Fruit fly (Drosophila melanogaster) whole organism, embryonic: Measurements from ENCODE around the gene HemK2.
A peak's percentile ranks its signal among the peaks of the same experiment; 100 is the strongest.

Source experiments
- Antp ChIP-seq: fragments of 200-800 bp; sonication (Bioruptor generic); optimal IDR thresholded peaks from 3 replicates; lab custom pipeline; 2016; ENCODE audit warnings: missing biosample characterization, missing genetic modification characterization
- CG10543 ChIP-seq: fragments of 200-800 bp; sonication (Bioruptor generic); optimal IDR thresholded peaks from 3 replicates; lab custom pipeline; 2017; ENCODE audit warnings: missing biosample characterization, mild to moderate bottlenecking, missing genetic modification characterization, moderate library complexity
- CG12942 ChIP-seq: fragments of 200-800 bp; sonication (Bioruptor generic); optimal IDR thresholded peaks from 3 replicates; lab custom pipeline; 2016; ENCODE audit warnings: missing biosample characterization, missing genetic modification characterization
- CG13775 ChIP-seq: fragments of 200-800 bp; sonication (Bioruptor generic); optimal IDR thresholded peaks from 3 replicates; lab custom pipeline; 2017; ENCODE audit warnings: missing biosample characterization, mild to moderate bottlenecking, missing genetic modification characterization
- CG14014 ChIP-seq: fragments of 200-800 bp; sonication (Bioruptor generic); IDR thresholded peaks from 2 replicates; pipeline ENCODE4 v1.3.6; 2022; ENCODE audit warnings: missing biosample characterization, missing genetic modification characterization
- CG15269 ChIP-seq: fragments of 200-800 bp; sonication (Bioruptor generic); optimal IDR thresholded peaks from 2 replicates; lab custom pipeline; 2018; ENCODE audit warnings: missing biosample characterization, mild to moderate bottlenecking, missing genetic modification characterization, moderate library complexity
- CG15696 ChIP-seq: fragments of 200-800 bp; sonication (Bioruptor generic); optimal IDR thresholded peaks from 2 replicates; lab custom pipeline; 2019; ENCODE audit warnings: missing biosample characterization, mild to moderate bottlenecking, missing genetic modification characterization, moderate library complexity
- CG16813 ChIP-seq: fragments of 200-800 bp; sonication (Bioruptor generic); IDR thresholded peaks from 3 replicates; pipeline ENCODE4 v1.3.6; 2022; ENCODE audit warnings: missing biosample characterization, missing genetic modification characterization; ENCODE audit not compliant: partially characterized antibody
- CG17186 ChIP-seq: fragments of 200-800 bp; sonication (Bioruptor generic); optimal IDR thresholded peaks from 3 replicates; lab custom pipeline; 2017; ENCODE audit warnings: missing biosample characterization, missing genetic modification reagents, missing genetic modification characterization
- CG17568 ChIP-seq: fragments of 200-800 bp; sonication (Bioruptor generic); optimal IDR thresholded peaks from 2 replicates; lab custom pipeline; 2018; ENCODE audit warnings: missing biosample characterization, mild to moderate bottlenecking, missing genetic modification characterization, moderate library complexity
- CG2202 ChIP-seq: fragments of 200-800 bp; sonication (Bioruptor generic); optimal IDR thresholded peaks from 2 replicates; lab custom pipeline; 2018; ENCODE audit warnings: missing biosample characterization, mild to moderate bottlenecking, missing genetic modification characterization
- CG33213 ChIP-seq: fragments of 200-800 bp; sonication (Bioruptor generic); optimal IDR thresholded peaks from 3 replicates; lab custom pipeline; 2016; ENCODE audit warnings: missing biosample characterization, missing genetic modification characterization
- CG4360 ChIP-seq: fragments of 200-800 bp; sonication (Bioruptor generic); IDR thresholded peaks from 2 replicates; pipeline ENCODE4 v1.3.6; 2022; ENCODE audit warnings: missing biosample characterization, missing genetic modification characterization
- CG4404 ChIP-seq: fragments of 200-800 bp; sonication (Bioruptor generic); IDR thresholded peaks from 2 replicates; pipeline ENCODE4 v1.3.6; 2022; ENCODE audit warnings: missing biosample characterization, missing genetic modification characterization
- CG4424 ChIP-seq: fragments of 200-800 bp; sonication (Bioruptor generic); optimal IDR thresholded peaks from 3 replicates; lab custom pipeline; 2016; ENCODE audit warnings: missing biosample characterization, missing genetic modification characterization
- CG5245 ChIP-seq: fragments of 200-800 bp; sonication (Bioruptor generic); optimal IDR thresholded peaks from 3 replicates; lab custom pipeline; 2016; ENCODE audit warnings: missing biosample characterization, missing genetic modification characterization
- CG6791 ChIP-seq: fragments of 200-800 bp; sonication (Bioruptor generic); IDR thresholded peaks from 3 replicates; pipeline ENCODE4 v1.3.6; 2022; ENCODE audit warnings: missing biosample characterization, missing genetic modification characterization; ENCODE audit not compliant: partially characterized antibody
- CG6854 ChIP-seq: fragments of 200-800 bp; sonication (Bioruptor generic); optimal IDR thresholded peaks from 3 replicates; lab custom pipeline; 2017; ENCODE audit warnings: missing biosample characterization, mild to moderate bottlenecking, missing genetic modification characterization
- CG9817 ChIP-seq: fragments of 200-800 bp; sonication (Bioruptor generic); optimal IDR thresholded peaks from 2 replicates; lab custom pipeline; 2018; ENCODE audit warnings: missing biosample characterization, mild to moderate bottlenecking, missing genetic modification characterization, moderate library complexity
- Chrac-16 ChIP-seq: fragments of 200-800 bp; sonication (Bioruptor generic); optimal IDR thresholded peaks from 3 replicates; lab custom pipeline; 2016; ENCODE audit warnings: missing biosample characterization, missing genetic modification characterization
- CrebB ChIP-seq: fragments of 200-800 bp; sonication (Bioruptor generic); optimal IDR thresholded peaks from 3 replicates; lab custom pipeline; 2018; ENCODE audit warnings: missing biosample characterization, mild to moderate bottlenecking, missing genetic modification characterization
- Dll ChIP-seq: fragments of 200-800 bp; sonication (Bioruptor generic); IDR thresholded peaks from 4 replicates; pipeline ENCODE4 v1.3.6; 2022; ENCODE audit warnings: missing biosample characterization, missing genetic modification characterization; ENCODE audit not compliant: partially characterized antibody
- E2f2 ChIP-seq: fragments of 200-800 bp; sonication (Bioruptor generic); IDR thresholded peaks from 2 replicates; pipeline ENCODE4 v1.3.6; 2022; ENCODE audit warnings: missing biosample characterization, missing genetic modification characterization
- HmgZ ChIP-seq: fragments of 200-800 bp; sonication (Bioruptor generic); optimal IDR thresholded peaks from 2 replicates; lab custom pipeline; 2018; ENCODE audit warnings: missing biosample characterization, mild to moderate bottlenecking, missing genetic modification characterization
- Nf-YA ChIP-seq: fragments of 200-800 bp; sonication (Bioruptor generic); IDR thresholded peaks from 2 replicates; pipeline ENCODE4 v1.3.6; 2022; ENCODE audit warnings: missing biosample characterization, missing genetic modification characterization
- Nf-YC ChIP-seq: fragments of 200-800 bp; optimal IDR thresholded peaks from 3 replicates; lab custom pipeline; 2019; ENCODE audit warnings: missing biosample characterization, mild to moderate bottlenecking, missing genetic modification characterization, moderate library complexity
- Six4 ChIP-seq: fragments of 200-800 bp; sonication (Bioruptor generic); optimal IDR thresholded peaks from 2 replicates; lab custom pipeline; 2016; ENCODE audit warnings: missing biosample characterization, missing genetic modification characterization
- Sox102F ChIP-seq: fragments of 200-800 bp; sonication (Bioruptor generic); optimal IDR thresholded peaks from 2 replicates; lab custom pipeline; 2018; ENCODE audit warnings: missing biosample characterization, mild to moderate bottlenecking, missing genetic modification characterization, moderate library complexity
- Taf1 ChIP-seq: fragments of 200-800 bp; sonication (Bioruptor generic); IDR thresholded peaks from 2 replicates; pipeline ENCODE4 v1.3.6; 2022; ENCODE audit warnings: missing biosample characterization, missing genetic modification characterization
- YL-1 ChIP-seq: fragments of 200-800 bp; sonication (Bioruptor generic); optimal IDR thresholded peaks from 3 replicates; lab custom pipeline; 2017; ENCODE audit warnings: missing biosample characterization, mild to moderate bottlenecking, missing genetic modification characterization
- ase ChIP-seq: fragments of 200-800 bp; sonication (Bioruptor generic); IDR thresholded peaks from 3 replicates; pipeline ENCODE4 v1.3.6; 2022; ENCODE audit warnings: missing biosample characterization, missing genetic modification characterization
- chif ChIP-seq, 2 experiments: fragments of 200-800 bp; sonication (Bioruptor generic); optimal IDR thresholded peaks; 3 replicates each; lab custom pipeline; 2016; ENCODE audit warnings: missing biosample characterization in 2 of 2, missing genetic modification characterization in 2 of 2
- ci ChIP-seq: fragments of 200-800 bp; sonication (Bioruptor generic); IDR thresholded peaks from 3 replicates; pipeline ENCODE4 v1.3.6; 2022; ENCODE audit warnings: missing biosample characterization, missing genetic modification characterization
- crp ChIP-seq, 2 experiments: fragments of 200-800 bp; sonication (Bioruptor generic); optimal IDR thresholded peaks; 2 replicates in 1 of 2; 3 replicates in 1 of 2; lab custom pipeline; 2017; ENCODE audit warnings: missing biosample characterization in 2 of 2, missing genetic modification characterization in 2 of 2, mild to moderate bottlenecking in 1 of 2, moderate library complexity in 1 of 2
- emc ChIP-seq: fragments of 200-800 bp; sonication (Bioruptor generic); optimal IDR thresholded peaks from 2 replicates; lab custom pipeline; 2016; ENCODE audit warnings: missing biosample characterization, missing genetic modification characterization
- gcm ChIP-seq: fragments of 200-800 bp; sonication (Bioruptor generic); optimal IDR thresholded peaks from 2 replicates; lab custom pipeline; 2019; ENCODE audit warnings: missing biosample characterization, mild to moderate bottlenecking, missing genetic modification characterization, moderate library complexity
- grau ChIP-seq: fragments of 200-800 bp; optimal IDR thresholded peaks from 3 replicates; lab custom pipeline; 2019; ENCODE audit warnings: missing biosample characterization, mild to moderate bottlenecking, missing genetic modification characterization, moderate library complexity
- gt ChIP-seq: fragments of 200-800 bp; sonication (Bioruptor generic); IDR thresholded peaks from 2 replicates; pipeline ENCODE4 v1.3.6; 2022; ENCODE audit warnings: missing biosample characterization, missing genetic modification characterization
- inv ChIP-seq: fragments of 200-800 bp; sonication (Bioruptor generic); IDR thresholded peaks from 2 replicates; pipeline ENCODE4 v1.3.6; 2022; ENCODE audit warnings: missing biosample characterization, missing genetic modification characterization; ENCODE audit not compliant: partially characterized antibody
- jigr1 ChIP-seq: fragments of 200-800 bp; sonication (Bioruptor generic); IDR thresholded peaks from 3 replicates; pipeline ENCODE4 v1.3.6; 2022; ENCODE audit warnings: missing biosample characterization, missing genetic modification characterization
- lov ChIP-seq, 2 experiments: fragments of 200-800 bp in 1 of 2; fragments of >200 bp in 1 of 2; sonication (Bioruptor generic) in 1 of 2; IDR thresholded peaks in 1 of 2; optimal IDR thresholded peaks in 1 of 2; 2 replicates in 1 of 2; 3 replicates in 1 of 2; pipeline versions ENCODE4 v1.3.6 to Lab custom; 2017 to 2022; ENCODE audit warnings: missing biosample characterization in 1 of 2, missing genetic modification characterization in 1 of 2
- mld ChIP-seq: fragments of 200-800 bp; sonication (Bioruptor generic); IDR thresholded peaks from 3 replicates; pipeline ENCODE4 v1.3.6; 2022; ENCODE audit warnings: missing biosample characterization, missing genetic modification characterization; ENCODE audit not compliant: partially characterized antibody
- p53 ChIP-seq: fragments of 200-800 bp; sonication (Bioruptor generic); optimal IDR thresholded peaks from 2 replicates; lab custom pipeline; 2016; ENCODE audit warnings: missing biosample characterization, missing genetic modification characterization
- peb ChIP-seq: fragments of 200-800 bp; sonication (Bioruptor generic); IDR thresholded peaks from 2 replicates; pipeline ENCODE4 v1.3.6; 2022; ENCODE audit warnings: missing biosample characterization, missing genetic modification characterization
- sima ChIP-seq: fragments of 200-800 bp; sonication (Bioruptor generic); optimal IDR thresholded peaks from 2 replicates; lab custom pipeline; 2016; ENCODE audit warnings: missing biosample characterization, missing genetic modification characterization
- slbo ChIP-seq: fragments of 200-800 bp; sonication (Bioruptor generic); IDR thresholded peaks from 2 replicates; pipeline ENCODE4 v1.3.6; 2022; ENCODE audit warnings: missing biosample characterization, missing genetic modification characterization
- sqz ChIP-seq: fragments of 200-800 bp; sonication (Bioruptor generic); optimal IDR thresholded peaks from 3 replicates; lab custom pipeline; 2018; ENCODE audit warnings: missing biosample characterization, mild to moderate bottlenecking, missing genetic modification characterization
- ttk ChIP-seq: fragments of 200-800 bp; sonication (Bioruptor generic); IDR thresholded peaks from 2 replicates; pipeline ENCODE4 v2.1.2; 2022; ENCODE audit warnings: missing biosample characterization, missing genetic modification characterization
- unpg ChIP-seq: fragments of 200-800 bp; sonication (Bioruptor generic); optimal IDR thresholded peaks from 3 replicates; lab custom pipeline; 2018; ENCODE audit warnings: missing biosample characterization, mild to moderate bottlenecking, missing genetic modification characterization, moderate library complexity
- yki ChIP-seq: fragments of >200 bp; optimal IDR thresholded peaks from 3 replicates; lab custom pipeline; 2018
- z ChIP-seq: fragments of 200-800 bp; sonication (Bioruptor generic); IDR thresholded peaks from 3 replicates; pipeline ENCODE4 v1.3.6; 2022; ENCODE audit warnings: missing biosample characterization, missing genetic modification characterization

HemK2 gene

dm6 chr2L:2721317-2721716 lies 38.2 kb downstream of the HemK2 start (continued):
- TF ChIP-seq lov (optimal IDR thresholded peaks at IDR 0.05; lab: Kevin White, UChicago): no peak
- no peak for TF ChIP-seq lov (GFP tag; IDR thresholded peaks at IDR 0.05; lab: Robert Waterston, UW)
- TF ChIP-seq p53 (GFP tag; lab: Kevin White, UChicago): no peak
- TF ChIP-seq CG6854 (GFP tag; lab: Kevin White, UChicago): no peak
- TF ChIP-seq ci (GFP tag; lab: Robert Waterston, UW): 0 out of 3 replicates have a peak, but pooled peaks have one; percentile 53
- TF ChIP-seq CG17568 (GFP tag; lab: Kevin White, UChicago): no peak
- TF ChIP-seq mld (GFP tag; lab: Robert Waterston, UW): no peak
- no peak for TF ChIP-seq crp (GFP tag; optimal IDR thresholded peaks at IDR 0.05; lab: Kevin White, UChicago)
- TF ChIP-seq CG14014 (GFP tag; lab: Robert Waterston, UW): peak; percentile 33; the same call in 1 of the 2 replicates
- TF ChIP-seq Nf-YA (GFP tag; lab: Robert Waterston, UW): no peak
- TF ChIP-seq CG4404: no peak
- no peak for TF ChIP-seq CG10543
- no peak for TF ChIP-seq Nf-YC (tag; lab: Kevin White, UChicago)
- peak; percentile 20 for TF ChIP-seq Chrac-16 (GFP tag; lab: Kevin White, UChicago)
- TF ChIP-seq chif (GFP tag; optimal IDR thresholded peaks at IDR 0.05; lab: Kevin White, UChicago): no peak
- TF ChIP-seq ttk (GFP tag; lab: Robert Waterston, UW): no peak
- no peak for TF ChIP-seq CG5245 (GFP tag; lab: Kevin White, UChicago)
- no peak for TF ChIP-seq CG33213 (GFP tag; lab: Kevin White, UChicago)
- no peak for TF ChIP-seq yki (lab: Kevin White, UChicago)
- no peak for TF ChIP-seq gt (GFP tag; lab: Robert Waterston, UW)
- no peak for TF ChIP-seq CG6791
- no peak for TF ChIP-seq CG2202 (tag; lab: Kevin White, UChicago)
- TF ChIP-seq z: no peak
- TF ChIP-seq Six4 (GFP tag; lab: Kevin White, UChicago): no peak
- TF ChIP-seq gcm (GFP tag; lab: Kevin White, UChicago): no peak
- no peak for TF ChIP-seq CG4360 (GFP tag; lab: Robert Waterston, UW)
- TF ChIP-seq Sox102F: peak; percentile 4
- TF ChIP-seq unpg (GFP tag; lab: Kevin White, UChicago): no peak
- TF ChIP-seq CG16813: no peak
- TF ChIP-seq jigr1: no peak
- no peak for TF ChIP-seq Taf1 (GFP tag; lab: Robert Waterston, UW)
- TF ChIP-seq YL-1 (GFP tag; lab: Kevin White, UChicago): no peak
- TF ChIP-seq peb (GFP tag; lab: Robert Waterston, UW): no peak
- TF ChIP-seq Dll: no peak
- no peak for TF ChIP-seq sqz (GFP tag; lab: Kevin White, UChicago)
- no peak for TF ChIP-seq CrebB (tag; lab: Kevin White, UChicago)
- TF ChIP-seq ase (GFP tag; lab: Robert Waterston, UW): 0 out of 3 replicates have a peak, but pooled peaks have one; percentile 21
- TF ChIP-seq slbo (GFP tag; lab: Robert Waterston, UW): peak; percentile 52; the same call in 1 of the 2 replicates
- TF ChIP-seq HmgZ (tag; lab: Kevin White, UChicago): no peak
- TF ChIP-seq CG13775 (GFP tag; lab: Kevin White, UChicago): no peak
- no peak for TF ChIP-seq inv (GFP tag; lab: Robert Waterston, UW)
- TF ChIP-seq E2f2 (GFP tag; lab: Robert Waterston, UW): no peak
- TF ChIP-seq CG12942 (GFP tag; lab: Kevin White, UChicago): no peak
- no peak for TF ChIP-seq CG4424 (GFP tag; lab: Kevin White, UChicago)
- no peak for TF ChIP-seq emc
- TF ChIP-seq CG9817 (tag; lab: Kevin White, UChicago): no peak
- no peak for TF ChIP-seq CG17186
- TF ChIP-seq Antp: no peak
- TF ChIP-seq grau (tag; lab: Kevin White, UChicago): no peak
- no peak for TF ChIP-seq CG15696 (tag; lab: Kevin White, UChicago)
- TF ChIP-seq CG15269 (tag; lab: Kevin White, UChicago): no peak
- no peak for TF ChIP-seq sima (GFP tag; lab: Kevin White, UChicago)
